Worm (Caenorhabditis elegans) whole organism, young adult: ENCODE results near the gene dkf-2.

ENCODE experiments used
- F10E7.11 ChIP-seq: sonication (generic microtip); optimal IDR thresholded peaks from 2 replicates; lab custom pipeline; 2017; ENCODE audit warnings: mild to moderate bottlenecking, missing genetic modification characterization, moderate library complexity, missing compliant biosample characterization
- F23B12.7 ChIP-seq: sonication (generic microtip); optimal IDR thresholded peaks from 2 replicates; lab custom pipeline; 2017; ENCODE audit warnings: missing genetic modification characterization, mild to moderate bottlenecking, missing compliant biosample characterization, antibody characterized with exemption, moderate library complexity; ENCODE audit not compliant: insufficient read depth
- F33H1.4 ChIP-seq: fragments of 200-800 bp; sonication (Bioruptor generic); IDR thresholded peaks from 2 replicates; pipeline ENCODE4 v1.3.6; 2022; ENCODE audit warnings: missing genetic modification reagents, missing genetic modification characterization, missing compliant biosample characterization
- F37B4.10 ChIP-seq: fragments of 200-800 bp; sonication (Bioruptor generic); IDR thresholded peaks from 2 replicates; pipeline ENCODE4 v1.3.6; 2022; ENCODE audit warnings: missing genetic modification characterization, missing compliant biosample characterization
- F52B5.7 ChIP-seq: sonication (generic microtip); optimal IDR thresholded peaks from 2 replicates; lab custom pipeline; 2016; ENCODE audit warnings: mild to moderate bottlenecking, missing genetic modification characterization, missing compliant biosample characterization
- F57C9.4 ChIP-seq: sonication (generic microtip); optimal IDR thresholded peaks from 2 replicates; lab custom pipeline; 2017; ENCODE audit warnings: mild to moderate bottlenecking, missing genetic modification characterization, missing compliant biosample characterization
- K11D2.4 ChIP-seq: fragments of 200-800 bp; sonication (Bioruptor generic); IDR thresholded peaks from 2 replicates; pipeline ENCODE4 v1.3.6; 2022; ENCODE audit warnings: missing genetic modification reagents, missing genetic modification characterization, missing compliant biosample characterization
- T07F8.4 ChIP-seq: sonication (generic microtip); optimal IDR thresholded peaks from 2 replicates; lab custom pipeline; 2016; ENCODE audit warnings: mild to moderate bottlenecking, missing genetic modification characterization, moderate library complexity, missing compliant biosample characterization
- T26A5.8 ChIP-seq: sonication (generic microtip); optimal IDR thresholded peaks from 2 replicates; lab custom pipeline; 2016; ENCODE audit warnings: missing genetic modification characterization, missing compliant biosample characterization
- Y79H2A.3 ChIP-seq: fragments of 200-800 bp; sonication (Bioruptor generic); conservative IDR thresholded peaks from 2 replicates; pipeline ENCODE4 v1.3.6; 2022; ENCODE audit warnings: missing genetic modification reagents, missing genetic modification characterization, missing compliant biosample characterization
- Y95B8A.8 ChIP-seq: fragments of 200-800 bp; sonication (Bioruptor generic); IDR thresholded peaks from 2 replicates; pipeline ENCODE4 v1.3.6; 2022; ENCODE audit warnings: missing genetic modification reagents, missing genetic modification characterization, missing compliant biosample characterization
- aptf-3 ChIP-seq: fragments of 200-800 bp; sonication (Bioruptor generic); IDR thresholded peaks from 2 replicates; pipeline ENCODE4 v1.3.6; 2022; ENCODE audit warnings: missing genetic modification characterization, missing compliant biosample characterization
- athp-1 ChIP-seq: sonication (generic microtip); optimal IDR thresholded peaks from 2 replicates; lab custom pipeline; 2017; ENCODE audit warnings: mild to moderate bottlenecking, missing genetic modification characterization, missing compliant biosample characterization
- attf-3 ChIP-seq: fragments of 200-800 bp; sonication (Bioruptor generic); conservative IDR thresholded peaks from 2 replicates; pipeline ENCODE4 v1.3.6; 2022; ENCODE audit warnings: missing genetic modification reagents, missing genetic modification characterization, missing compliant biosample characterization
- bed-1 ChIP-seq: fragments of 200-800 bp; sonication (Bioruptor generic); IDR thresholded peaks from 2 replicates; pipeline ENCODE4 v1.3.6; 2022; ENCODE audit warnings: missing genetic modification reagents, missing genetic modification characterization, missing compliant biosample characterization
- bed-2 ChIP-seq: fragments of 200-800 bp; sonication (Bioruptor generic); IDR thresholded peaks from 2 replicates; pipeline ENCODE4 v1.3.6; 2022; ENCODE audit warnings: missing genetic modification reagents, missing genetic modification characterization, missing compliant biosample characterization
- ccch-3 ChIP-seq: fragments of 200-800 bp; sonication (Bioruptor generic); optimal IDR thresholded peaks from 2 replicates; lab custom pipeline; 2018; ENCODE audit warnings: mild to moderate bottlenecking, missing genetic modification characterization, missing compliant biosample characterization
- cebp-1 ChIP-seq, 2 experiments: fragments of 200-800 bp in 1 of 2; sonication (Bioruptor generic) in 1 of 2; sonication (generic microtip) in 1 of 2; IDR thresholded peaks in 1 of 2; optimal IDR thresholded peaks in 1 of 2; 2 replicates each; pipeline versions ENCODE4 v1.3.6 to Lab custom; 2017 to 2022; ENCODE audit warnings: missing compliant biosample characterization in 2 of 2, missing genetic modification characterization in 2 of 2, mild to moderate bottlenecking in 1 of 2, missing genetic modification reagents in 1 of 2, moderate library complexity in 1 of 2
- cebp-2 ChIP-seq: fragments of 200-800 bp; sonication (Bioruptor generic); IDR thresholded peaks from 2 replicates; pipeline ENCODE4 v1.3.6; 2022; ENCODE audit warnings: missing genetic modification characterization, missing compliant biosample characterization
- ceh-100 ChIP-seq: fragments of 200-800 bp; sonication (Bioruptor generic); IDR thresholded peaks from 2 replicates; pipeline ENCODE4 v1.3.6; 2022; ENCODE audit warnings: missing genetic modification reagents, missing genetic modification characterization, missing compliant biosample characterization
- chd-7 ChIP-seq: sonication (generic microtip); optimal IDR thresholded peaks from 2 replicates; lab custom pipeline; 2016; ENCODE audit warnings: mild to moderate bottlenecking, missing genetic modification characterization, moderate library complexity, missing compliant biosample characterization
- dpl-1 ChIP-seq: fragments of 150-350 bp; optimal IDR thresholded peaks from 2 replicates; lab custom pipeline; 2014; ENCODE audit warnings: missing biosample characterization, missing genetic modification reagents, missing genetic modification characterization
- efl-1 ChIP-seq: fragments of 150-350 bp; optimal IDR thresholded peaks from 2 replicates; lab custom pipeline; 2014; ENCODE audit warnings: missing biosample characterization, missing genetic modification reagents, missing genetic modification characterization
- egl-18 ChIP-seq: fragments of 200-800 bp; sonication (Bioruptor generic); IDR thresholded peaks from 2 replicates; pipeline ENCODE4 v1.3.6; 2022; ENCODE audit warnings: missing genetic modification reagents, missing genetic modification characterization, missing compliant biosample characterization
- ekl-4 ChIP-seq: fragments of 200-800 bp; sonication (Bioruptor generic); IDR thresholded peaks from 2 replicates; pipeline ENCODE4 v1.3.6; 2022; ENCODE audit warnings: missing genetic modification reagents, missing genetic modification characterization, missing compliant biosample characterization
- ets-4 ChIP-seq: fragments of 200-800 bp; sonication (Bioruptor generic); optimal IDR thresholded peaks from 2 replicates; lab custom pipeline; 2018; ENCODE audit warnings: mild to moderate bottlenecking, missing genetic modification characterization, missing compliant biosample characterization
- gei-17 ChIP-seq: fragments of 200-800 bp; sonication (Bioruptor generic); optimal IDR thresholded peaks from 2 replicates; lab custom pipeline; 2018; ENCODE audit warnings: mild to moderate bottlenecking, missing genetic modification characterization, missing compliant biosample characterization
- hlh-12 ChIP-seq: sonication (generic microtip); optimal IDR thresholded peaks from 2 replicates; lab custom pipeline; 2016; ENCODE audit warnings: missing genetic modification characterization, missing compliant biosample characterization
- hmg-1.2 ChIP-seq: fragments of 200-800 bp; sonication (Bioruptor generic); IDR thresholded peaks from 2 replicates; pipeline ENCODE4 v1.3.6; 2022; ENCODE audit warnings: missing genetic modification reagents, missing genetic modification characterization, missing compliant biosample characterization
- lin-26 ChIP-seq: fragments of 200-800 bp; sonication (Bioruptor generic); IDR thresholded peaks from 2 replicates; pipeline ENCODE4 v1.3.6; 2022; ENCODE audit warnings: missing genetic modification reagents, missing genetic modification characterization, missing compliant biosample characterization
- lin-40 ChIP-seq: sonication (generic microtip); optimal IDR thresholded peaks from 2 replicates; lab custom pipeline; 2016; ENCODE audit warnings: missing genetic modification characterization, mild to moderate bottlenecking, missing compliant biosample characterization, missing genotype, missing genetic modification reagents
- madf-10 ChIP-seq: sonication (generic microtip); optimal IDR thresholded peaks from 2 replicates; lab custom pipeline; 2016; ENCODE audit warnings: mild to moderate bottlenecking, missing genetic modification characterization, missing compliant biosample characterization
- madf-6 ChIP-seq: fragments of 200-800 bp; sonication (Bioruptor generic); IDR thresholded peaks from 2 replicates; pipeline ENCODE4 v1.3.6; 2022; ENCODE audit warnings: missing genetic modification reagents, missing genetic modification characterization, missing compliant biosample characterization
- mes-4 ChIP-seq: sonication (generic microtip); optimal IDR thresholded peaks from 2 replicates; lab custom pipeline; 2016; ENCODE audit warnings: missing genotype, missing genetic modification characterization, missing compliant biosample characterization
- nhr-179 ChIP-seq: sonication (generic microtip); optimal IDR thresholded peaks from 2 replicates; lab custom pipeline; 2016; ENCODE audit warnings: mild to moderate bottlenecking, missing genetic modification characterization, missing compliant biosample characterization
- pbrm-1 ChIP-seq: fragments of 200-800 bp; sonication (Bioruptor generic); IDR thresholded peaks from 2 replicates; pipeline ENCODE4 v1.3.6; 2022; ENCODE audit warnings: missing genetic modification reagents, missing genetic modification characterization, missing compliant biosample characterization
- pha-4 ChIP-seq: fragments of 150-350 bp; sonication (generic microtip); optimal IDR thresholded peaks from 2 replicates; lab custom pipeline; 2014; ENCODE audit warnings: missing biosample characterization, missing genetic modification reagents, missing genetic modification characterization
- sea-2 ChIP-seq: fragments of 200-800 bp; sonication (Bioruptor generic); IDR thresholded peaks from 2 replicates; pipeline ENCODE4 v1.3.6; 2022; ENCODE audit warnings: missing genetic modification characterization, missing compliant biosample characterization
- snpc-1.1 ChIP-seq: sonication (generic microtip); optimal IDR thresholded peaks from 2 replicates; lab custom pipeline; 2017; ENCODE audit warnings: missing genetic modification characterization, mild to moderate bottlenecking, missing compliant biosample characterization, antibody characterized with exemption, moderate library complexity, missing genotype, missing genetic modification reagents; ENCODE audit not compliant: insufficient read depth
- snpc-3.4 ChIP-seq: sonication (generic microtip); optimal IDR thresholded peaks from 2 replicates; lab custom pipeline; 2017; ENCODE audit warnings: missing genetic modification characterization, mild to moderate bottlenecking, missing compliant biosample characterization, antibody characterized with exemption, moderate library complexity, missing genotype, missing genetic modification reagents
- somi-1 ChIP-seq: fragments of 200-800 bp; sonication (Bioruptor generic); optimal IDR thresholded peaks from 2 replicates; lab custom pipeline; 2018; ENCODE audit warnings: mild to moderate bottlenecking, missing genetic modification characterization, missing compliant biosample characterization
- sptf-2 ChIP-seq: fragments of 200-800 bp; sonication (Bioruptor generic); optimal IDR thresholded peaks from 2 replicates; lab custom pipeline; 2018; ENCODE audit warnings: mild to moderate bottlenecking, missing genetic modification characterization, missing compliant biosample characterization
- tbx-9 ChIP-seq: sonication (generic microtip); optimal IDR thresholded peaks from 2 replicates; lab custom pipeline; 2016; ENCODE audit warnings: borderline replicate concordance, missing genetic modification characterization, inconsistent platforms, missing compliant biosample characterization
- unc-130 ChIP-seq: sonication (generic microtip); optimal IDR thresholded peaks from 2 replicates; lab custom pipeline; 2016; ENCODE audit warnings: missing genetic modification reagents, missing genetic modification characterization, missing compliant biosample characterization
- zim-3 ChIP-seq: sonication (generic microtip); optimal IDR thresholded peaks from 2 replicates; lab custom pipeline; 2017; ENCODE audit warnings: mild to moderate bottlenecking, missing genetic modification characterization, moderate library complexity, missing compliant biosample characterization
- ztf-22 ChIP-seq: fragments of 200-800 bp; sonication (Bioruptor generic); optimal IDR thresholded peaks from 2 replicates; lab custom pipeline; 2018; ENCODE audit warnings: mild to moderate bottlenecking, missing genetic modification characterization, moderate library complexity, missing compliant biosample characterization
- ztf-28 ChIP-seq: fragments of 200-800 bp; sonication (Bioruptor generic); IDR thresholded peaks from 2 replicates; pipeline ENCODE4 v1.3.6; 2022; ENCODE audit warnings: missing genetic modification reagents, missing genetic modification characterization, missing compliant biosample characterization
- ztf-3 ChIP-seq: fragments of 200-800 bp; sonication (Bioruptor generic); optimal IDR thresholded peaks from 2 replicates; lab custom pipeline; 2018; ENCODE audit warnings: mild to moderate bottlenecking, missing genetic modification characterization, missing compliant biosample characterization
- ztf-6 ChIP-seq: fragments of 200-800 bp; sonication (Bioruptor generic); IDR thresholded peaks from 2 replicates; pipeline ENCODE4 v1.3.6; 2022; ENCODE audit warnings: missing genetic modification reagents, missing genetic modification characterization, missing compliant biosample characterization

dkf-2 gene

ce11 chrV:16744783-16745182 is 2.6 kb upstream of the dkf-2 start (continued):
- TF ChIP-seq attf-3 (GFP tag; lab: Robert Waterston, UW) (no peak), ets-4 (no peak), F52B5.7 (tag; lab: Kevin White, UChicago) (peak; percentile 39), unc-130 (peak; percentile 27), K11D2.4 (GFP tag; lab: Robert Waterston, UW) (no peak), snpc-3.4 (tag; lab: Kevin White, UChicago) (no peak), Y79H2A.3 (GFP tag; lab: Robert Waterston, UW) (peak; percentile 95), cebp-2 (GFP tag; lab: Robert Waterston, UW) (no peak), ekl-4 (GFP tag; lab: Robert Waterston, UW) (peak; percentile 62; the same call in 1 of the 2 replicates), bed-2 (GFP tag; lab: Robert Waterston, UW) (no peak), sea-2 (GFP tag; lab: Robert Waterston, UW) (no peak), gei-17 (GFP tag; lab: Kevin White, UChicago) (no peak), F57C9.4 (tag; lab: Kevin White, UChicago) (no peak), T07F8.4 (tag; lab: Kevin White, UChicago) (no peak), efl-1 (GFP tag; lab: Kevin White, UChicago) (no peak), cebp-1 (GFP tag; IDR thresholded peaks at IDR 0.05; lab: Robert Waterston, UW) (no peak), cebp-1 (tag; optimal IDR thresholded peaks at IDR 0.05; lab: Kevin White, UChicago) (no peak), somi-1 (no peak), egl-18 (GFP tag; lab: Robert Waterston, UW) (no peak), hlh-12 (no peak), nhr-179 (tag; lab: Kevin White, UChicago) (no peak), ccch-3 (GFP tag; lab: Kevin White, UChicago) (no peak), aptf-3 (GFP tag; lab: Robert Waterston, UW) (0 out of 2 replicates have a peak, but pooled peaks have one; percentile 43), F33H1.4 (GFP tag; lab: Robert Waterston, UW) (no peak; the same call in 1 of the 2 replicates), sptf-2 (no peak), T26A5.8 (no peak), F10E7.11 (tag; lab: Kevin White, UChicago) (peak; percentile 3), lin-40 (tag; lab: Kevin White, UChicago) (no peak), mes-4 (tag; lab: Kevin White, UChicago) (no peak), madf-10 (tag; lab: Kevin White, UChicago) (no peak), tbx-9 (no peak), zim-3 (tag; lab: Kevin White, UChicago) (no peak), madf-6 (GFP tag; lab: Robert Waterston, UW) (peak; percentile 78), ztf-22 (GFP tag; lab: Kevin White, UChicago) (no peak), ztf-3 (GFP tag; lab: Kevin White, UChicago) (no peak), pha-4 (tag; lab: Kevin White, UChicago) (no peak), ztf-6 (GFP tag; lab: Robert Waterston, UW) (no peak), chd-7 (tag; lab: Kevin White, UChicago) (no peak), ztf-28 (0 out of 2 replicates have a peak, but pooled peaks have one; percentile 44), athp-1 (tag; lab: Kevin White, UChicago) (no peak), dpl-1 (no peak), pbrm-1 (peak; percentile 57), snpc-1.1 (no peak), F23B12.7 (tag; lab: Kevin White, UChicago) (no peak), hmg-1.2 (GFP tag; lab: Robert Waterston, UW) (peak; percentile 36), Y95B8A.8 (GFP tag; lab: Robert Waterston, UW) (peak; percentile 95), lin-26 (peak; percentile 66), bed-1 (no peak), ceh-100 (GFP tag; lab: Robert Waterston, UW) (peak; percentile 59), F37B4.10 (GFP tag; lab: Robert Waterston, UW) (no peak)
